Fruit fly (Drosophila melanogaster): ENCODE results near the gene toc.
A peak's percentile ranks its signal among the peaks of the same experiment; 100 is the strongest.

The toc gene

DNA sequence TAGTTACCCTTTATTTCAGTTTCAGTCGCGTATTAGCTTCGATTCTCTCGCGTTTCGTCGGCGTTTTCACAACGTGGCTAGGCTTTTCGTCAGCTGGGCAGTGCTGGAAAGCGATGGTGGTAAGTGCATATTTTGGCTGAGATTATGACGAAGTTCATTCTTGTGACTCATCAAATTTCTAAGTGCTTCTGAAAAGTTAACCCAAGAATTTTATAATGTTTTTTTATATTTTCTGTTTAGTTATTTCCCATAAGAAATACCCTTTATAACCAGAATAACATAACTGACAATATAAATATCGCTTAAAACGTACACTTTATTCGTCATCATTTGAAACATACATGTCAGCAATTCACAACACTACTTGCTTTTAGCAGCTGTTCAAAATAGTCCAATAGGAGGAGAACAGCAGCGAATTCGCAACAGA lies 107.4 kb downstream of the toc start, which contains the start of the genes CG17260 and SerRS (continued):
- TF ChIP-seq Bgb (GFP tag; IDR thresholded peaks at IDR 0.05; ENCODE audit: partially characterized antibody) = no peak
- peak; percentile 98 for TF ChIP-seq Med (GFP tag)
- TF ChIP-seq zf30C (GFP tag; optimal IDR thresholded peaks at IDR 0.05) = no peak
- peak; percentile 94 for TF ChIP-seq CG4404 (GFP tag; IDR thresholded peaks at IDR 0.05)
- TF ChIP-seq pnt (GFP tag; optimal IDR thresholded peaks at IDR 0.05) = peak; percentile 96
- TF ChIP-seq ap (GFP tag; IDR thresholded peaks at IDR 0.05) = peak; percentile 82
- TF ChIP-seq tna (GFP tag; IDR thresholded peaks at IDR 0.05; ENCODE audit: partially characterized antibody) = no peak
- peak; percentile 80 for TF ChIP-seq ewg (GFP tag; optimal IDR thresholded peaks at IDR 0.05)
- TF ChIP-seq Oaz (GFP tag; IDR thresholded peaks at IDR 0.05) = peak; percentile 75
- peak; percentile 86 for TF ChIP-seq cato (GFP tag; optimal IDR thresholded peaks at IDR 0.05; ENCODE audit: borderline replicate concordance)
- no peak for TF ChIP-seq abd-A (tag; optimal IDR thresholded peaks at IDR 0.05)
- no peak for TF ChIP-seq CG2129 (GFP tag; IDR thresholded peaks at IDR 0.05; ENCODE audit: partially characterized antibody)
- peak; percentile 80 for TF ChIP-seq Ets97D (GFP tag; optimal IDR thresholded peaks at IDR 0.05)
- TF ChIP-seq sim (GFP tag; IDR thresholded peaks at IDR 0.05) = no peak
- peak; percentile 78 for TF ChIP-seq CG7987 (GFP tag; optimal IDR thresholded peaks at IDR 0.05)
- TF ChIP-seq CG31388 (GFP tag; optimal IDR thresholded peaks at IDR 0.05) = peak; percentile 80
- TF ChIP-seq CG1792 (GFP tag; optimal IDR thresholded peaks at IDR 0.05) = peak; percentile 78
- TF ChIP-seq vfl (GFP tag; optimal IDR thresholded peaks at IDR 0.05) = peak; percentile 92
- peak; percentile 80 for TF ChIP-seq Poxn (GFP tag; IDR thresholded peaks at IDR 0.05)
- peak; percentile 40 for TF ChIP-seq gfzf (GFP tag; optimal IDR thresholded peaks at IDR 0.05)
- TF ChIP-seq Kr (GFP tag; optimal IDR thresholded peaks at IDR 0.05) = no peak
- TF ChIP-seq zfh2 (GFP tag; optimal IDR thresholded peaks at IDR 0.05) = peak; percentile 97
- peak; percentile 65 for TF ChIP-seq CG6254 (GFP tag; optimal IDR thresholded peaks at IDR 0.05)
- TF ChIP-seq CG15601 (tag; optimal IDR thresholded peaks at IDR 0.05) = peak; percentile 87
- TF ChIP-seq ind (GFP tag; optimal IDR thresholded peaks at IDR 0.05) = peak; percentile 96
- peak; percentile 81 for TF ChIP-seq CG4328 (GFP tag; optimal IDR thresholded peaks at IDR 0.05)
- no peak for TF ChIP-seq CG42726 (GFP tag; IDR thresholded peaks at IDR 0.05; ENCODE audit: partially characterized antibody)
- TF ChIP-seq tin (GFP tag; optimal IDR thresholded peaks at IDR 0.05) = peak; percentile 92
- TF ChIP-seq CG12769 (tag; optimal IDR thresholded peaks at IDR 0.05) = no peak
- peak; percentile 48 for TF ChIP-seq fd102C (GFP tag; optimal IDR thresholded peaks at IDR 0.05)
- no peak for TF ChIP-seq CG31441 (GFP tag; IDR thresholded peaks at IDR 0.05)
- peak; percentile 83 for TF ChIP-seq Drgx (GFP tag; IDR thresholded peaks at IDR 0.05)
- no peak for TF ChIP-seq Hr78 (GFP tag; optimal IDR thresholded peaks at IDR 0.05)
- peak; percentile 83; the same call in 1 of the 3 replicates for TF ChIP-seq so (GFP tag; IDR thresholded peaks at IDR 0.05)
- peak; percentile 34 to 49 for TF ChIP-seq tll (GFP tag; optimal IDR thresholded peaks at IDR 0.05)
- TF ChIP-seq hth (optimal IDR thresholded peaks at IDR 0.05) = no peak
- peak; percentile 86 for TF ChIP-seq dan (GFP tag; IDR thresholded peaks at IDR 0.05)
- peak; percentile 95 for TF ChIP-seq CG2712 (tag; optimal IDR thresholded peaks at IDR 0.05)
- TF ChIP-seq oc (tag; optimal IDR thresholded peaks at IDR 0.05) = no peak
- TF ChIP-seq Nf-YB (GFP tag; optimal IDR thresholded peaks at IDR 0.05) = peak; percentile 70
- peak; percentile 95 for TF ChIP-seq CG4424 (GFP tag; optimal IDR thresholded peaks at IDR 0.05)
- TF ChIP-seq CG17568 (GFP tag; optimal IDR thresholded peaks at IDR 0.05) = no peak
- peak; percentile 43 for TF ChIP-seq CG10959 (GFP tag; IDR thresholded peaks at IDR 0.05)
- no peak for TF ChIP-seq prd (optimal IDR thresholded peaks at IDR 0.05)
- peak; percentile 98 for TF ChIP-seq prd (GFP tag; IDR thresholded peaks at IDR 0.05)
- peak; percentile 82 for TF ChIP-seq Myb (GFP tag; optimal IDR thresholded peaks at IDR 0.05)
- TF ChIP-seq CG4360 (GFP tag; IDR thresholded peaks at IDR 0.05) = no peak
- peak; percentile 95 for TF ChIP-seq kay (GFP tag; optimal IDR thresholded peaks at IDR 0.05)
- TF ChIP-seq chinmo (GFP tag; IDR thresholded peaks at IDR 0.05; ENCODE audit: partially characterized antibody) = 0 out of 4 replicates have a peak, but pooled peaks have one; percentile 26
- TF ChIP-seq CG4854 (GFP tag; optimal IDR thresholded peaks at IDR 0.05) = peak; percentile 87
- TF ChIP-seq CG17612 (GFP tag; IDR thresholded peaks at IDR 0.05) = peak; percentile 78
